Fruit fly (Drosophila melanogaster) whole organism, wandering third instar larva: Measurements from ENCODE around the gene NimB5.

ENCODE experiments used
- Abd-B ChIP-seq: fragments of >200 bp; optimal IDR thresholded peaks from 2 replicates; lab custom pipeline; 2017; ENCODE audit warnings: missing biosample characterization, missing genetic modification characterization
- CG32264 ChIP-seq: fragments of 200-800 bp; sonication (Bioruptor generic); optimal IDR thresholded peaks from 2 replicates; lab custom pipeline; 2016; ENCODE audit warnings: missing biosample characterization, missing genetic modification characterization
- CG9705 ChIP-seq: fragments of 200-800 bp; sonication (Bioruptor generic); optimal IDR thresholded peaks from 2 replicates; lab custom pipeline; 2018; ENCODE audit warnings: missing biosample characterization, mild to moderate bottlenecking, missing genetic modification characterization
- CrebA ChIP-seq: fragments of 200-800 bp; sonication (Bioruptor generic); optimal IDR thresholded peaks from 2 replicates; lab custom pipeline; 2016; ENCODE audit warnings: missing biosample characterization, mild to moderate bottlenecking, missing genetic modification characterization, borderline replicate concordance
- Dfd ChIP-seq: fragments of >200 bp; optimal IDR thresholded peaks from 2 replicates; lab custom pipeline; 2017; ENCODE audit warnings: missing biosample characterization, missing genetic modification characterization
- Dif ChIP-seq: fragments of 200-275, 200-300 bp; sonication (Bioruptor generic); optimal IDR thresholded peaks from 2 replicates; lab custom pipeline; 2018; ENCODE audit warnings: missing biosample characterization, missing genetic modification characterization; ENCODE audit not compliant: partially characterized antibody
- GATAd ChIP-seq: sonication (Bioruptor generic); optimal IDR thresholded peaks from 2 replicates; lab custom pipeline; 2016; ENCODE audit warnings: missing biosample characterization, missing genetic modification characterization
- HLH106 ChIP-seq: fragments of 200-800 bp; optimal IDR thresholded peaks from 3 replicates; lab custom pipeline; 2019; ENCODE audit warnings: missing biosample characterization, mild to moderate bottlenecking, missing genetic modification characterization, moderate library complexity
- Hnf4 ChIP-seq: fragments of 200-800 bp; sonication (Bioruptor generic); optimal IDR thresholded peaks from 2 replicates; lab custom pipeline; 2016; ENCODE audit warnings: missing biosample characterization, mild to moderate bottlenecking, missing genetic modification characterization
- Hr78 ChIP-seq: fragments of >200 bp; optimal IDR thresholded peaks from 2 replicates; lab custom pipeline; 2017; ENCODE audit warnings: missing biosample characterization, missing genetic modification characterization
- Hr83 ChIP-seq: fragments of 200-300 bp; sonication (Bioruptor generic); optimal IDR thresholded peaks from 2 replicates; lab custom pipeline; 2016; ENCODE audit warnings: missing biosample characterization, mild to moderate bottlenecking, missing genetic modification characterization, moderate library complexity; ENCODE audit not compliant: poor library complexity, severe bottlenecking
- Jra ChIP-seq: sonication (Bioruptor generic); optimal IDR thresholded peaks from 2 replicates; lab custom pipeline; 2016; ENCODE audit warnings: missing biosample characterization, missing genetic modification characterization
- Mio ChIP-seq: sonication (Bioruptor generic); optimal IDR thresholded peaks from 2 replicates; lab custom pipeline; 2016; ENCODE audit warnings: missing biosample characterization, missing genetic modification characterization
- Myc ChIP-seq: fragments of >200 bp; optimal IDR thresholded peaks from 2 replicates; lab custom pipeline; 2017
- N ChIP-seq: fragments of >200 bp; optimal IDR thresholded peaks from 2 replicates; lab custom pipeline; 2018; ENCODE audit warnings: missing biosample characterization, missing external identifiers, missing genetic modification characterization
- OdsH ChIP-seq: fragments of 200-800 bp; sonication (Bioruptor generic); optimal IDR thresholded peaks from 2 replicates; lab custom pipeline; 2016; ENCODE audit warnings: missing biosample characterization, mild to moderate bottlenecking, missing genetic modification characterization
- Rel ChIP-seq, 2 experiments: fragments of 200-800 bp; sonication (Bioruptor generic) in 1 of 2; optimal IDR thresholded peaks; 2 replicates in 1 of 2; 3 replicates in 1 of 2; lab custom pipeline; 2016 to 2019; ENCODE audit warnings: mild to moderate bottlenecking in 2 of 2, missing biosample characterization in 2 of 2, missing genetic modification characterization in 2 of 2, moderate library complexity in 1 of 2
- Sp1 ChIP-seq: fragments of 200-800 bp; sonication (Bioruptor generic); optimal IDR thresholded peaks from 3 replicates; lab custom pipeline; 2019; ENCODE audit warnings: missing biosample characterization, mild to moderate bottlenecking, missing genetic modification characterization, moderate library complexity
- br ChIP-seq: fragments of 200-800 bp; sonication (Bioruptor generic); optimal IDR thresholded peaks from 2 replicates; lab custom pipeline; 2016; ENCODE audit warnings: missing biosample characterization, missing genetic modification characterization
- dl ChIP-seq, 2 experiments: fragments of 175-275, 200-275 bp in 1 of 2; fragments of 200-275 bp in 1 of 2; sonication (Bioruptor generic); optimal IDR thresholded peaks; lab custom pipeline; 2018; ENCODE audit warnings: mild to moderate bottlenecking in 2 of 2, missing biosample characterization in 2 of 2, missing genetic modification characterization in 2 of 2, moderate library complexity in 2 of 2; ENCODE audit not compliant: partially characterized antibody in 2 of 2, insufficient read depth in 1 of 2
- dmrt93B ChIP-seq: fragments of 200-800 bp; sonication (Bioruptor generic); optimal IDR thresholded peaks from 2 replicates; lab custom pipeline; 2018; ENCODE audit warnings: missing biosample characterization, mild to moderate bottlenecking, missing genetic modification characterization
- dsf ChIP-seq: sonication (Bioruptor generic); optimal IDR thresholded peaks from 2 replicates; lab custom pipeline; 2016; ENCODE audit warnings: missing biosample characterization, missing genetic modification characterization, borderline replicate concordance
- ey ChIP-seq: fragments of 200-800 bp; sonication (Bioruptor generic); optimal IDR thresholded peaks from 2 replicates; lab custom pipeline; 2016; ENCODE audit warnings: missing biosample characterization, missing genetic modification characterization
- foxo ChIP-seq, 2 experiments: fragments of 200-800 bp; sonication (Bioruptor generic); optimal IDR thresholded peaks; 2 replicates in 1 of 2; 3 replicates in 1 of 2; lab custom pipeline; 2016 to 2017; ENCODE audit warnings: missing biosample characterization in 2 of 2, missing genetic modification characterization in 2 of 2
- fru ChIP-seq: fragments of 200-800 bp; sonication (Bioruptor generic); optimal IDR thresholded peaks from 3 replicates; lab custom pipeline; 2016; ENCODE audit warnings: missing biosample characterization, mild to moderate bottlenecking, missing genetic modification characterization
- h ChIP-seq: fragments of 200-800 bp; sonication (Bioruptor generic); optimal IDR thresholded peaks from 3 replicates; lab custom pipeline; 2016; ENCODE audit warnings: missing biosample characterization, mild to moderate bottlenecking, missing genetic modification characterization
- lola ChIP-seq: fragments of >200 bp; optimal IDR thresholded peaks from 2 replicates; lab custom pipeline; 2017; ENCODE audit warnings: missing biosample characterization, missing genetic modification characterization
- pan ChIP-seq: fragments of >200 bp; optimal IDR thresholded peaks from 2 replicates; lab custom pipeline; 2017
- psq ChIP-seq: fragments of 200-800 bp; sonication (Bioruptor generic); optimal IDR thresholded peaks from 3 replicates; lab custom pipeline; 2017; ENCODE audit warnings: missing biosample characterization, mild to moderate bottlenecking, missing genetic modification characterization, moderate library complexity
- rgr ChIP-seq: fragments of 200-800 bp; sonication (Bioruptor generic); optimal IDR thresholded peaks from 3 replicates; lab custom pipeline; 2016; ENCODE audit warnings: missing biosample characterization, mild to moderate bottlenecking, missing genetic modification characterization
- sage ChIP-seq: fragments of 200-800 bp; sonication (Bioruptor generic); optimal IDR thresholded peaks from 2 replicates; lab custom pipeline; 2016; ENCODE audit warnings: missing biosample characterization, mild to moderate bottlenecking, missing genetic modification characterization
- tai ChIP-seq: sonication (Bioruptor generic); optimal IDR thresholded peaks from 2 replicates; lab custom pipeline; 2016; ENCODE audit warnings: missing biosample characterization, missing genetic modification characterization
- usp ChIP-seq: fragments of >200 bp; optimal IDR thresholded peaks from 2 replicates; lab custom pipeline; 2017; ENCODE audit warnings: missing biosample characterization, missing genetic modification characterization

NimB5 gene

DNA sequence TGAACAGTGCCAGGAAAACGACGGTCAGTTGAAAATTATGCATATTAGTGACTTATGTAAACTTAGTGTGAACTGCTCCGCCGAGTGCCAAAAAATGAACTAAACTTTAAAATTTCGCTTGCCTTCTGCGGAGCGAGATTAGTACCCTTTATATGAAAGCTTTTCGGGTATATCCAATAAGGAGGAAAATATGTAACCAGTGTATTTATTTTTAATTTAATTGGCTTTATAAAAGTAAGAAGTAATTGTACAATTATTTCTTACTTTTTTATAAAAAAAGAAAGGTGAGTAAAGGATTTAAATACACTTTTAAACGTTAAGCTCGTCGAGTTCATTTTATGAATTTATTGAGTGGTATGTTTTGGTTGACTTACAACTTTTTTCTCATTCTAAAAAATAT, 2.9 kb downstream of the NimB5 start, which contains the start of gene He:
Gene He (minus strand): TSS at position 101 of the 400 bp plus-strand sequence.
- no peak for TF ChIP-seq Abd-B
- TF ChIP-seq br (GFP tag; lab: Kevin White, UChicago) = no peak
- TF ChIP-seq Dif (GFP tag; lab: Kevin White, UChicago) = no peak
- TF ChIP-seq Jra (GFP tag; lab: Kevin White, UChicago) = no peak
- TF ChIP-seq CG9705 (GFP tag; lab: Kevin White, UChicago) = no peak
- TF ChIP-seq dsf (GFP tag; lab: Kevin White, UChicago) = no peak
- TF ChIP-seq Hr83 = no peak
- TF ChIP-seq Dfd (GFP tag; lab: Kevin White, UChicago) = no peak
- TF ChIP-seq sage = no peak
- no peak for TF ChIP-seq rgr
- TF ChIP-seq lola (GFP tag; lab: Kevin White, UChicago) = no peak
- no peak for TF ChIP-seq Hnf4 (GFP tag; lab: Kevin White, UChicago)
- TF ChIP-seq N = no peak
- TF ChIP-seq usp (GFP tag; lab: Kevin White, UChicago) = no peak
- no peak for TF ChIP-seq CrebA (GFP tag; lab: Kevin White, UChicago)
- TF ChIP-seq Myc (lab: Kevin White, UChicago) = no peak
- TF ChIP-seq dl (GFP tag; optimal IDR thresholded peaks at IDR 0.05; lab: Kevin White, UChicago; ENCODE audit: insufficient read depth in 1 of 2, partially characterized antibody in 2 of 2) = no peak

DNA sequence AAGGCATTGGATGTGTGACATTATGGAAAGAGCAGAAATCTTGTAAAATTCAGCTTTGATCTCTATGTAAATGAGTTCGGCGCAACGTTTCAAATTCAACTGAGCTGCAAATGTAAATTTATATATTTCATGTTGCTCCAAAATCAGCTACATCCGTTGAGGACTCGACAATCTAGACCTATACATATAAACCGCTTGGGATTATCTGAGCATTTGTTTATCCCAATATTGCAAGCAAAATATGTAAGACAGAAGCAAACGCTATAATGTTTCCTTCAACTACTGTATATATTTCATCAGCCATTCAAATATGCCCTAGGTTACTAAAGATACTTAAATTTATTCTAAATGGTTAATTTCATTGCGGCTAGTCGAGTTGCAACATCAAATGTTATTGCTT, 6.7 kb downstream of the NimB5 start, which contains the start of gene NimC1:
Gene NimC1 (minus strand): TSS at position 101 of the 400 bp plus-strand sequence.
- no peak for TF ChIP-seq psq
- no peak for TF ChIP-seq OdsH

DNA sequence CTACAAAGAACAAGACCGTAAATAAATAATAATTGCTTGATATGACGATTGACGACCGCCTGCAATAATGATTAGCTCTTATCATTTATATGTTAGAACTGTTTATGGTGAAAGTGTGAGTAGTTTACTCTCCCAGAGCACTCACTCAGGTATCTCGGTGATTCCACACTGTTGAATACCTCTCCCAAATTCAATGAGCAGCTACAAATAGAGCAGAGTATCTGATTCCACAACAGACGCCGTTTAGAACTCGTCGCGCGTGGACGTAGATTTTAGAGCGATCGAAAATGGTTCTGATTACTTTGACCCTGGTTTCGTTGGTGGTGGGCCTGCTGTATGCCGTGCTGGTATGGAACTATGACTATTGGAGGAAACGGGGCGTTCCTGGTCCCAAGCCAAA, 7.1 kb downstream of the NimB5 start, which contains the start of gene Cyp28a5:
Gene Cyp28a5 (plus strand): TSS at position 230 of the 400 bp plus-strand sequence.
- no peak for TF ChIP-seq Myc (lab: Kevin White, UChicago)
- no peak for TF ChIP-seq Sp1 (GFP tag; lab: Kevin White, UChicago)
- TF ChIP-seq N = no peak
- TF ChIP-seq dmrt93B (GFP tag; lab: Kevin White, UChicago) = no peak
- no peak for TF ChIP-seq GATAd
- no peak for TF ChIP-seq br (GFP tag; lab: Kevin White, UChicago)

DNA sequence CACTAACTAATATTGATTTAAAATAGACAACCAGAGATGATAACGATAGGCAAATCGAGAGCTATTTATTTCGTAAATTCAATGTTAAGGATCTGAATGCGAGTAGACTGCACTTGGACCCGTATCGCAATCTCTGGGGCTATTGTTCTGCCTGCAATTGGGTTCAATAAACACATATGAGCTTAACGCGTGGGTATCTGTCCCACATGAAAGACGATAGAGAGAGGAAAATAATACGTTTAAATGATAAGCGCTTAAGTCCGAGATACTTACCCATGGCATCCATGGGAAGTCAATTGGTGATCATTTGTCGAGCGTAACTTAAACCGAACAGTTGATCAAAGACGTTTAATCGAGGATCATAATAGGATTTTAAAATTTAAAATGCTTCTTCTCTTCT, 9.8 kb downstream of the NimB5 start, which contains the start of gene NimC2:
Gene NimC2 (plus strand): TSS at position 301 of the 400 bp plus-strand sequence.
- no peak for TF ChIP-seq ey
- no peak for TF ChIP-seq Mio (GFP tag; lab: Kevin White, UChicago)
- TF ChIP-seq HLH106 = no peak
- TF ChIP-seq CrebA (GFP tag; lab: Kevin White, UChicago) = no peak
- TF ChIP-seq sage = no peak
- TF ChIP-seq, all 38 proteins: peak for 0

DNA sequence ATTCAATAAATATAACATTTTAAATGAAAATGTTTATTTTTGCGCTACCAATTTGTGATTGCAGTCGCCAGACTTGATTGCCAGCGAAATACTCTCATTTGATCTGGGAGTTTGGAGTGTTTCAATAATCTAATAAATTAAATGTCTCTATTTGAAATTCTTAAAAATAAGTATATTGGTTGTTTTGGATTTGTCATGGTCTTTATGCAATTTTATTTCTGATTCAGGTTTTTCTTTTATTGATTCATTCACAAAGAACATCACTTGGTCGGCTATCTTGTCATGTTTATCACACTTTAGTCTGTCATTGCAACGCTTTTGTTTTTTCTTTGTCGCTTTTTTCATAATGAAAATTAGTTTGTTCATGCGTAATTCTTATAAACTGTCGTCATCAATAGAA, 29.0 kb downstream of the NimB5 start:
- TF ChIP-seq rgr (peak; percentile 19), dmrt93B (GFP tag; lab: Kevin White, UChicago) (no peak), h (peak; percentile 34), Hr78 (GFP tag; lab: Kevin White, UChicago) (no peak), sage (peak; percentile 6), HLH106 (peak; percentile 63), foxo (GFP tag; optimal IDR thresholded peaks at IDR 0.05; lab: Kevin White, UChicago) (peak in 1 of 2 experiments; percentile 36)

DNA sequence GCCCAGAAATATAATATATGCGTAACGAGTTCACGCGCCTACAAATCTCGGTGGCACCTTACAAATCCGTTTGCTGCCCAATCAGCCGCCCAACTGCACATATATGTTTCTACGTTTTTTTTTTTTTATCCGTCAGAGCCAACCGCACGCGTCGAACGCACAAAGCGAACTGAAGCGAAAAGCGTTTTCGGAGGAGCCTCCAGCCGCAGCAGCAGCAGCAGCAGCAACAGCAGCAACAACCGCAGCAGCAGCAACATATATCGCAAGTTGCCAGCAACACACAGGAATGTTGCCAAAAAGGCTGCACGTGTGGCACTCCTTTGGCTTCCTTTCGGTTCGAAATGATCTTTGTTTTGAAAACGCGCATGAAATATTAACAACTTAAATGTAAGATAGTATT, 31.1 kb downstream of the NimB5 start, which contains the start of gene rk:
Gene rk (minus strand): TSS at position 171 of the 400 bp plus-strand sequence.
- TF ChIP-seq Hr78 (GFP tag; lab: Kevin White, UChicago) (no peak), Dfd (GFP tag; lab: Kevin White, UChicago) (peak; percentile 65)

DNA sequence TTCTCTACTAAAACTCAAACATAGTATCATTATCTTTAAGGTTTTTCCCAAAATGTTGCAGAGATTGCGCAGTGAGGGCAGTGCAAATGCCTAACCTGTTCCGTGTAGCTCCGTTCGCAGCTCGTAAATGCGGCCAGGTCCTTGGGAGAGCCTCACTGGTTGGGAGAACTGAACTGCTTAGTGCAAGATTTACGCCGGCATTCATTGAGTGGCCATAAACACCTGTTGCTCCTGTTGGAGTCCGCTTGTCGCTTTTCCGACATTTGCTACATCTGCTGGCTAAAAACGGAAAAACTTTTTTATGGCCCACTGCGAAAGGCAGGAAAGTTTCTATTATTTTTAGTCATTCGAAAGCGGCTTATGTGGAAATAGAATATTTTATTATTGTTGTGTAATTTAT, 31.9 kb downstream of the NimB5 start:
- TF ChIP-seq Sp1 (GFP tag; lab: Kevin White, UChicago) = no peak
- no peak for TF ChIP-seq rgr
- no peak for TF ChIP-seq Jra (GFP tag; lab: Kevin White, UChicago)
- no peak for TF ChIP-seq fru
- no peak for TF ChIP-seq CG9705 (GFP tag; lab: Kevin White, UChicago)
- TF ChIP-seq HLH106 = no peak
- TF ChIP-seq GATAd = no peak
- no peak for TF ChIP-seq OdsH
- TF ChIP-seq lola (GFP tag; lab: Kevin White, UChicago) = no peak
- TF ChIP-seq Hnf4 (GFP tag; lab: Kevin White, UChicago) = no peak
- no peak for TF ChIP-seq Abd-B
- no peak for TF ChIP-seq tai (GFP tag; lab: Kevin White, UChicago)
- TF ChIP-seq Mio (GFP tag; lab: Kevin White, UChicago) = no peak
- no peak for TF ChIP-seq br (GFP tag; lab: Kevin White, UChicago)
- TF ChIP-seq Dfd (GFP tag; lab: Kevin White, UChicago) = no peak
- no peak for TF ChIP-seq Rel (GFP tag; optimal IDR thresholded peaks at IDR 0.05; lab: Kevin White, UChicago)
- no peak for TF ChIP-seq Rel (tag; optimal IDR thresholded peaks at IDR 0.05; lab: Kevin White, UChicago)
- TF ChIP-seq pan (lab: Kevin White, UChicago) = no peak
- no peak for TF ChIP-seq CG32264 (GFP tag; lab: Kevin White, UChicago)
- no peak for TF ChIP-seq sage
- no peak for TF ChIP-seq dsf (GFP tag; lab: Kevin White, UChicago)
